Fruit fly (Drosophila melanogaster): ENCODE results near the gene CG32037.

The CG32037 gene

dm6 chr3L:9476829-9477228 is 15.2 kb downstream of the CG32037 start, which contains the start of the genes Uch-L5 and Jarid2 (continued):
- no peak for TF ChIP-seq CG15269 (tag; optimal IDR thresholded peaks at IDR 0.05)
- TF ChIP-seq TFAM (GFP tag; optimal IDR thresholded peaks at IDR 0.05), result no peak
- no peak for TF ChIP-seq CG10274 (GFP tag; optimal IDR thresholded peaks at IDR 0.05)
- peak; percentile 63 for TF ChIP-seq CG2116 (GFP tag; optimal IDR thresholded peaks at IDR 0.05)
- no peak for TF ChIP-seq ATbp (GFP tag; optimal IDR thresholded peaks at IDR 0.05)
- TF ChIP-seq HHEX (GFP tag; optimal IDR thresholded peaks at IDR 0.05), result peak; percentile 36
- TF ChIP-seq CG3163 (GFP tag; optimal IDR thresholded peaks at IDR 0.05), result peak; percentile 40
- TF ChIP-seq ERR (GFP tag; optimal IDR thresholded peaks at IDR 0.05), result peak; percentile 61
- peak; percentile 98 for TF ChIP-seq YL-1 (GFP tag; optimal IDR thresholded peaks at IDR 0.05)
- TF ChIP-seq HLH4C (GFP tag; IDR thresholded peaks at IDR 0.05; ENCODE audit: partially characterized antibody), result no peak
- no peak for TF ChIP-seq Nf-YA (GFP tag; IDR thresholded peaks at IDR 0.05)
- TF ChIP-seq CG7786 (GFP tag; optimal IDR thresholded peaks at IDR 0.05), result peak; percentile 58
- peak; percentile 88 for TF ChIP-seq sens (GFP tag)
- peak; percentile 28 for TF ChIP-seq CoRest (tag; optimal IDR thresholded peaks at IDR 0.05)
- TF ChIP-seq lilli (GFP tag; optimal IDR thresholded peaks at IDR 0.05), result peak; percentile 72
- peak in 1 of 2 experiments; percentile 22 for TF ChIP-seq tll (GFP tag; optimal IDR thresholded peaks at IDR 0.05)
- peak; percentile 69 for TF ChIP-seq NFAT (GFP tag; IDR thresholded peaks at IDR 0.05)
- no peak for TF ChIP-seq CG5953 (GFP tag; IDR thresholded peaks at IDR 0.05)
- TF ChIP-seq Dp (GFP tag; optimal IDR thresholded peaks at IDR 0.05), result peak; percentile 62
- peak; percentile 93 for TF ChIP-seq stwl (tag; optimal IDR thresholded peaks at IDR 0.05)
- TF ChIP-seq gfzf (GFP tag; optimal IDR thresholded peaks at IDR 0.05), result peak; percentile 42
- peak; percentile 28 for TF ChIP-seq CG4424 (GFP tag; optimal IDR thresholded peaks at IDR 0.05)
- peak; percentile 59 for TF ChIP-seq CTCF (GFP tag; optimal IDR thresholded peaks at IDR 0.05)
- no peak for TF ChIP-seq corto (GFP tag; optimal IDR thresholded peaks at IDR 0.05)
- TF ChIP-seq Dek (tag; optimal IDR thresholded peaks at IDR 0.05), result no peak
- TF ChIP-seq Deaf1 (tag; optimal IDR thresholded peaks at IDR 0.05), result peak; percentile 10
- TF ChIP-seq CG42726 (GFP tag; IDR thresholded peaks at IDR 0.05; ENCODE audit: partially characterized antibody), result peak; percentile 67
- no peak for TF ChIP-seq seq (GFP tag; IDR thresholded peaks at IDR 0.05)
- peak; percentile 36 for TF ChIP-seq CG13424 (tag; optimal IDR thresholded peaks at IDR 0.05)
- TF ChIP-seq sr (GFP tag; IDR thresholded peaks at IDR 0.05), result no peak
- TF ChIP-seq CG12071 (GFP tag; optimal IDR thresholded peaks at IDR 0.05), result no peak
- no peak for TF ChIP-seq E2f1 (GFP tag; IDR thresholded peaks at IDR 0.05)
- peak; percentile 81 for TF ChIP-seq rib (GFP tag; IDR thresholded peaks at IDR 0.05)
- no peak for TF ChIP-seq esg (GFP tag; conservative IDR thresholded peaks at IDR 0.05)
- TF ChIP-seq trh (GFP tag; optimal IDR thresholded peaks at IDR 0.05), result no peak
- TF ChIP-seq CG31388 (GFP tag; optimal IDR thresholded peaks at IDR 0.05), result no peak
- no peak for TF ChIP-seq lov (optimal IDR thresholded peaks at IDR 0.05)
- no peak for TF ChIP-seq lov (GFP tag; IDR thresholded peaks at IDR 0.05)
- TF ChIP-seq CG7357 (GFP tag; IDR thresholded peaks at IDR 0.05), result no peak
- TF ChIP-seq gt (GFP tag; IDR thresholded peaks at IDR 0.05), result no peak
- no peak for TF ChIP-seq CG1529 (GFP tag; optimal IDR thresholded peaks at IDR 0.05)
- TF ChIP-seq GATAe (GFP tag; conservative IDR thresholded peaks at IDR 0.05), result no peak
- TF ChIP-seq Jarid2 (GFP tag; optimal IDR thresholded peaks at IDR 0.05), result no peak
- peak; percentile 63 for TF ChIP-seq HmgZ (tag; optimal IDR thresholded peaks at IDR 0.05)
- peak; percentile 96 for TF ChIP-seq Ets97D (GFP tag; optimal IDR thresholded peaks at IDR 0.05)
- peak; percentile 43 for TF ChIP-seq CG16863 (GFP tag; optimal IDR thresholded peaks at IDR 0.05)
- no peak for TF ChIP-seq Fer3 (tag; optimal IDR thresholded peaks at IDR 0.05)
- no peak for TF ChIP-seq CG15011 (GFP tag; optimal IDR thresholded peaks at IDR 0.05)
- peak; percentile 8 for TF ChIP-seq tx (GFP tag; optimal IDR thresholded peaks at IDR 0.05)
- no peak for TF ChIP-seq Asciz (GFP tag; optimal IDR thresholded peaks at IDR 0.05)
- peak; percentile 75 for TF ChIP-seq CG17186 (GFP tag; optimal IDR thresholded peaks at IDR 0.05)
- TF ChIP-seq sisA (GFP tag; IDR thresholded peaks at IDR 0.05), result peak; percentile 49

Data from whole organism, embryonic.